Worm (Caenorhabditis elegans) whole organism, L3 larva: ENCODE measurements around the gene C35A11.3.

Experiments used
- R02D3.7 ChIP-seq: fragments of 150-350 bp; optimal IDR thresholded peaks from 2 replicates; lab custom pipeline; 2014; ENCODE audit warnings: missing biosample characterization, missing genetic modification characterization
- ZK546.5 ChIP-seq: sonication (generic microtip); optimal IDR thresholded peaks from 2 replicates; lab custom pipeline; 2017; ENCODE audit warnings: missing biosample characterization, missing genetic modification characterization
- ceh-16 ChIP-seq: sonication (generic microtip); optimal IDR thresholded peaks from 2 replicates; lab custom pipeline; 2017; ENCODE audit warnings: missing biosample characterization, missing genetic modification characterization
- ceh-28 ChIP-seq: fragments of 150-350 bp; optimal IDR thresholded peaks from 2 replicates; lab custom pipeline; 2014; ENCODE audit warnings: missing biosample characterization, missing genetic modification reagents, missing genetic modification characterization
- ceh-82 ChIP-seq: fragments of 150-350 bp; optimal IDR thresholded peaks from 2 replicates; lab custom pipeline; 2014; ENCODE audit warnings: missing biosample characterization, missing genetic modification characterization
- ceh-9 ChIP-seq: sonication (generic microtip); optimal IDR thresholded peaks from 2 replicates; lab custom pipeline; 2018; ENCODE audit warnings: missing biosample characterization, missing genetic modification characterization
- daf-12 ChIP-seq: fragments of 150-350 bp; optimal IDR thresholded peaks from 2 replicates; lab custom pipeline; 2014; ENCODE audit warnings: missing biosample characterization, missing genetic modification reagents, missing genetic modification characterization
- egl-27 ChIP-seq: sonication (generic microtip); optimal IDR thresholded peaks from 4 replicates; lab custom pipeline; 2017; ENCODE audit warnings: missing biosample characterization, missing genetic modification reagents, missing genetic modification characterization
- egl-5 ChIP-seq: fragments of 150-350 bp; optimal IDR thresholded peaks from 2 replicates; lab custom pipeline; 2017; ENCODE audit warnings: missing biosample characterization, missing genetic modification reagents, missing genetic modification characterization, inconsistent platforms
- elt-1 ChIP-seq: fragments of 150-350 bp; optimal IDR thresholded peaks from 2 replicates; lab custom pipeline; 2014; ENCODE audit warnings: missing biosample characterization, missing genetic modification characterization
- elt-2 ChIP-seq: sonication (generic microtip); optimal IDR thresholded peaks from 2 replicates; lab custom pipeline; 2016; ENCODE audit warnings: missing genetic modification reagents, mild to moderate bottlenecking, missing genetic modification characterization, missing compliant biosample characterization
- elt-3 ChIP-seq, 3 experiments: fragments of 150-350 bp in 1 of 3; sonication (generic microtip) in 2 of 3; optimal IDR thresholded peaks; 2 replicates in 2 of 3; 4 replicates in 1 of 3; lab custom pipeline; 2014 to 2017; ENCODE audit warnings: missing biosample characterization in 3 of 3, missing genetic modification characterization in 3 of 3
- eor-1 ChIP-seq, 2 experiments: fragments of 150-350 bp; optimal IDR thresholded peaks; 2 replicates each; lab custom pipeline; 2014 to 2018; ENCODE audit warnings: missing biosample characterization in 2 of 2, missing genetic modification characterization in 2 of 2
- fos-1 ChIP-seq: fragments of 150-350 bp; optimal IDR thresholded peaks from 2 replicates; lab custom pipeline; 2014; ENCODE audit warnings: missing biosample characterization, missing genetic modification characterization
- hmg-11 ChIP-seq: sonication (generic microtip); optimal IDR thresholded peaks from 2 replicates; lab custom pipeline; 2016; ENCODE audit warnings: missing genetic modification characterization, missing compliant biosample characterization
- jun-1 ChIP-seq: fragments of 150-350 bp; optimal IDR thresholded peaks from 2 replicates; lab custom pipeline; 2014; ENCODE audit warnings: missing biosample characterization, missing genetic modification reagents, missing genetic modification characterization
- lsy-12 ChIP-seq: sonication (generic microtip); optimal IDR thresholded peaks from 2 replicates; lab custom pipeline; 2016; ENCODE audit warnings: mild to moderate bottlenecking, missing genetic modification characterization, missing compliant biosample characterization
- nfya-1 ChIP-seq: sonication (generic microtip); optimal IDR thresholded peaks from 2 replicates; lab custom pipeline; 2017; ENCODE audit warnings: missing genetic modification characterization, mild to moderate bottlenecking, missing compliant biosample characterization, antibody characterized with exemption, moderate library complexity; ENCODE audit not compliant: insufficient read depth
- nhr-11 ChIP-seq: fragments of 150-350 bp; optimal IDR thresholded peaks from 2 replicates; lab custom pipeline; 2014; ENCODE audit warnings: missing biosample characterization, missing genetic modification characterization
- nhr-12 ChIP-seq: fragments of 150-350 bp; optimal IDR thresholded peaks from 2 replicates; lab custom pipeline; 2014; ENCODE audit warnings: missing biosample characterization, missing genetic modification characterization
- nhr-23 ChIP-seq: fragments of 150-350 bp; optimal IDR thresholded peaks from 2 replicates; lab custom pipeline; 2014; ENCODE audit warnings: missing biosample characterization, missing genetic modification reagents, missing genetic modification characterization
- nhr-237 ChIP-seq: fragments of 150-350 bp; optimal IDR thresholded peaks from 2 replicates; lab custom pipeline; 2014; ENCODE audit warnings: missing biosample characterization, missing genetic modification characterization
- nhr-25 ChIP-seq: sonication (generic microtip); optimal IDR thresholded peaks from 2 replicates; lab custom pipeline; 2017; ENCODE audit warnings: missing biosample characterization, missing genetic modification characterization
- nhr-43 ChIP-seq: sonication (generic microtip); optimal IDR thresholded peaks from 2 replicates; lab custom pipeline; 2016; ENCODE audit warnings: mild to moderate bottlenecking, missing genetic modification characterization, missing compliant biosample characterization; ENCODE audit not compliant: poor library complexity, severe bottlenecking
- nhr-76 ChIP-seq: fragments of 150-350 bp; sonication (generic microtip); optimal IDR thresholded peaks from 5 replicates; lab custom pipeline; 2014; ENCODE audit warnings: missing biosample characterization, missing genetic modification characterization
- nhr-77 ChIP-seq: fragments of 150-350 bp; optimal IDR thresholded peaks from 2 replicates; lab custom pipeline; 2014; ENCODE audit warnings: missing biosample characterization, missing genetic modification characterization
- sea-2 ChIP-seq: fragments of 150-350 bp; sonication (generic microtip); optimal IDR thresholded peaks from 4 replicates; lab custom pipeline; 2014; ENCODE audit warnings: missing biosample characterization, missing genetic modification reagents, missing genetic modification characterization
- skn-1 ChIP-seq: fragments of 150-350 bp; optimal IDR thresholded peaks from 2 replicates; lab custom pipeline; 2014; ENCODE audit warnings: missing biosample characterization, missing genetic modification characterization
- snpc-4 ChIP-seq: fragments of 150-350 bp; optimal IDR thresholded peaks from 2 replicates; lab custom pipeline; 2014; ENCODE audit warnings: missing biosample characterization, missing genetic modification characterization
- tbx-2 ChIP-seq: sonication (generic microtip); optimal IDR thresholded peaks from 2 replicates; lab custom pipeline; 2016; ENCODE audit warnings: mild to moderate bottlenecking, missing genetic modification characterization, missing compliant biosample characterization
- unc-39 ChIP-seq: sonication (generic microtip); optimal IDR thresholded peaks from 4 replicates; lab custom pipeline; 2017; ENCODE audit warnings: missing biosample characterization, missing genetic modification characterization
- zag-1 ChIP-seq: fragments of 150-350 bp; optimal IDR thresholded peaks from 2 replicates; lab custom pipeline; 2014; ENCODE audit warnings: missing biosample characterization, missing genetic modification characterization
- ztf-4 ChIP-seq: fragments of 150-350 bp; optimal IDR thresholded peaks from 2 replicates; lab custom pipeline; 2014; ENCODE audit warnings: missing biosample characterization, missing genetic modification characterization

The C35A11.3 gene

DNA sequence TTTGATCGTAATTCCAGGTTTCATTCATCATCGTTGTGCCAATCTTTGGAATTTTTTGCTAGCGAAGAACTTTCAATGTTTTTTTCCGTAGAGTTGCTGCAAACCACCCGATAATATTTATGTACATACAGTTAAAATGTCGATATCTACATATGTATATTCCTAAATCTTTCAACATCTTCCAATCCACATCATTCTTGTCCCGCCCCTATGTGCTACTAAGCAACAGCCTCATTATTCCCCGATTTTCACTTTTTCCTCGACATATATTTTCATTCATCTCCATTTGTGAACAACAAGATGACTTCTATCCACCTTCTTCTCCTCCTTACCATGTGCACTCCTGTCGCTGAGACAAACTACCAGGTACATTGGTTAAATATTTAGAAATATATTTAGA is at the start of gene C35A11.3:
Gene C35A11.3, plus strand, starts transcription at position 301 of the 400 bp plus-strand sequence.
- TF ChIP-seq ceh-82 (tag; lab: Kevin White, UChicago) (no peak), eor-1 (tag; optimal IDR thresholded peaks at IDR 0.05; lab: Kevin White, UChicago) (no peak), elt-2 (tag; lab: Kevin White, UChicago) (no peak), nhr-43 (tag; lab: Kevin White, UChicago) (no peak), ceh-9 (tag; lab: Kevin White, UChicago) (no peak), nhr-77 (no peak), egl-27 (tag; lab: Kevin White, UChicago) (no peak), ceh-16 (tag; lab: Kevin White, UChicago) (no peak), fos-1 (tag; lab: Kevin White, UChicago) (no peak), sea-2 (no peak), snpc-4 (tag; lab: Kevin White, UChicago) (no peak), egl-5 (no peak), tbx-2 (tag; lab: Kevin White, UChicago) (no peak), nhr-11 (tag; lab: Kevin White, UChicago) (no peak), lsy-12 (tag; lab: Kevin White, UChicago) (no peak), unc-39 (tag; lab: Kevin White, UChicago) (no peak), ZK546.5 (tag; lab: Kevin White, UChicago) (no peak)
- TF ChIP-seq, all 47 proteins: peak for 0

DNA sequence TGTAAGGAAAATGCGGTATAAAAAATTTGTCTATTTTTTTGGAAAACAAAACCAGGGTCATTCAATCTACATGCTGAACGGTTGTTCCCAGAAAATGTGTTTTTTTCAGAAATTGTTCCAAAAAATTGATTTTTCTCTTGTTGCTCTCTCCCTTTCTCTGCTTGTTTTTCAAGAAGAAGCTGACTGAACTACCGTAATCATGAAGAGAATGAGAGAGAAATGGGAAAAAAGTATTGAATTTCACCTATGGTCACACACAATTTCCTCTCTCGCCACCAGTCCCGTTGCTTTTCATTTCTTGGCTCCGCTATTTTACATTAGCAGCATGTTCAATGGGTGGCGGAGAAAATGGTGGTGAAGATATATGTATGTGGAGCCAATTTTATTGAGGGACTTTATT is 49.4 kb upstream of the C35A11.3 start:
- TF ChIP-seq ceh-9 (tag; lab: Kevin White, UChicago) (no peak), elt-2 (tag; lab: Kevin White, UChicago) (no peak), elt-3 (tag; optimal IDR thresholded peaks at IDR 0.05; lab: Kevin White, UChicago) (no peak), ztf-4 (tag; lab: Kevin White, UChicago) (no peak), lsy-12 (tag; lab: Kevin White, UChicago) (no peak), hmg-11 (no peak), elt-1 (tag; lab: Kevin White, UChicago) (no peak), skn-1 (tag; lab: Kevin White, UChicago) (no peak), jun-1 (tag; lab: Kevin White, UChicago) (no peak), nhr-12 (tag; lab: Kevin White, UChicago) (no peak), nfya-1 (tag; lab: Kevin White, UChicago) (no peak), nhr-77 (no peak), ceh-16 (tag; lab: Kevin White, UChicago) (no peak), nhr-237 (no peak), ceh-28 (tag; lab: Kevin White, UChicago) (no peak), R02D3.7 (tag; lab: Kevin White, UChicago) (no peak), fos-1 (tag; lab: Kevin White, UChicago) (no peak)

DNA sequence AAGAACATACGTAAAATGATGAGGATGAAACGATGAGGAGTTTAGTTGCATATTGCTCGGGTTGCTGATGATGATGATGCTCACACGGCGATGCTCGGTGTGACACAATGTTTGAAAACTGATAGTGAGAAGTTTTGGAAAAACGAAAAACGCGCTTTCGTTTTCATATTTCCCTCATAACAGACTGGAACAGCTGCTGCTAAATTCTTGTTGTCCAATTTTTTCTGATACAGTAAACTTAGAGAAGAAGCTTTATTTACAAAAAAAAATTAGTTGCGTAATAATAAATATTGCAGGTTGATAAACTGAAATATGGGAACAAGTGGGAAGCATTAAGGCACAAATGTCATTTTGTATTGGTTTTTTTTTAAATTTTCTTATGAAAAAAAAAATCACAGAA is 47.7 kb upstream of the C35A11.3 start, which contains the start of gene ceh-33:
Gene ceh-33, minus strand, starts transcription at position 101 of the 400 bp plus-strand sequence.
- TF ChIP-seq lsy-12 (tag; lab: Kevin White, UChicago): no peak
- no peak for TF ChIP-seq sea-2
- TF ChIP-seq tbx-2 (tag; lab: Kevin White, UChicago): no peak
- no peak for TF ChIP-seq nhr-25 (tag; lab: Kevin White, UChicago)
- TF ChIP-seq nfya-1 (tag; lab: Kevin White, UChicago): no peak
- TF ChIP-seq hmg-11: no peak
- no peak for TF ChIP-seq ceh-28 (tag; lab: Kevin White, UChicago)
- no peak for TF ChIP-seq ceh-9 (tag; lab: Kevin White, UChicago)
- TF ChIP-seq ceh-82 (tag; lab: Kevin White, UChicago): no peak
- TF ChIP-seq ZK546.5 (tag; lab: Kevin White, UChicago): no peak
- TF ChIP-seq egl-5: no peak
- no peak for TF ChIP-seq nhr-76
- no peak for TF ChIP-seq daf-12 (tag; lab: Kevin White, UChicago)
- TF ChIP-seq, all 47 proteins: peak for 0

DNA sequence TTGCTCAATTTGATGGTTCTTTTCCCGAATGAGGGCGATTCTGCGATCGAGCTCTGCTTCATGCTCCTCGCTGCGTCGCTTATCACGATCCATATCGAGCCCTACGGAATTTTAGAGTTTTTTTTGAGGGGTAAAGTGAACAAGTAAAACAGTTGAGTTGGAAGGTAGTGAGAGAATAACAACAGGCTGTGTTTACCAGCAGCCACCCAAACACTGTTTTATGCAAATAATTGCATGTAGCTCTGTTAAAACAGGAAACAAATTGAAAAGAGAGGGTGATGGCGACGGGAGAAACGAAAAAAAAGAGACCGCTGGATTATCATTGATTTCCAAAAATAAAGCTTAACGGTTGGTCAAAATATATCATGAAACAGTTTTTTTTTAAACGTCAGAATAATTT is 43.9 kb upstream of the C35A11.3 start, which contains the start of gene C10G8.8:
Gene C10G8.8, minus strand, starts transcription at position 101 of the 400 bp plus-strand sequence.
- TF ChIP-seq nfya-1 (tag; lab: Kevin White, UChicago): no peak
- TF ChIP-seq nhr-23 (tag; lab: Kevin White, UChicago): no peak
- TF ChIP-seq zag-1 (tag; lab: Kevin White, UChicago): no peak
- no peak for TF ChIP-seq hmg-11
